Worm (Caenorhabditis elegans) whole organism, midembryonic: ENCODE results near the gene nhr-72.

Experiments
- T22C8.4 ChIP-seq: fragments of 200-800 bp; sonication (Bioruptor generic); IDR thresholded peaks from 2 replicates; pipeline ENCODE4 v1.3.6; 2022; ENCODE audit warnings: missing genetic modification characterization, missing compliant biosample characterization
- cog-1 ChIP-seq: sonication (generic microtip); optimal IDR thresholded peaks from 2 replicates; lab custom pipeline; 2016; ENCODE audit warnings: missing genetic modification characterization, missing compliant biosample characterization
- flt-1 ChIP-seq: fragments of 200-800 bp; sonication (Bioruptor generic); IDR thresholded peaks from 2 replicates; pipeline ENCODE4 v1.3.6; 2022; ENCODE audit warnings: missing genetic modification characterization, missing compliant biosample characterization
- klf-2 ChIP-seq: fragments of 200-800 bp; sonication (Bioruptor generic); conservative IDR thresholded peaks from 2 replicates; pipeline ENCODE4 v1.3.6; 2022; ENCODE audit warnings: missing genetic modification reagents, missing genetic modification characterization, missing compliant biosample characterization
- med-1 ChIP-seq: sonication (generic microtip); optimal IDR thresholded peaks from 2 replicates; lab custom pipeline; 2017; ENCODE audit warnings: missing genetic modification characterization, mild to moderate bottlenecking, missing compliant biosample characterization, antibody characterized with exemption, missing genetic modification reagents; ENCODE audit not compliant: insufficient read depth
- ref-1 ChIP-seq: fragments of 200-800 bp; sonication (Bioruptor generic); conservative IDR thresholded peaks from 2 replicates; pipeline ENCODE4 v1.3.6; 2022; ENCODE audit warnings: missing genetic modification reagents, missing genetic modification characterization, missing compliant biosample characterization
- tab-1 ChIP-seq: fragments of 200-800 bp; sonication (Bioruptor generic); IDR thresholded peaks from 2 replicates; pipeline ENCODE4 v1.3.6; 2022; ENCODE audit warnings: missing genetic modification characterization, missing compliant biosample characterization
- ztf-23 ChIP-seq: fragments of 200-800 bp; sonication (Bioruptor generic); IDR thresholded peaks from 2 replicates; pipeline ENCODE4 v1.3.6; 2022; ENCODE audit warnings: missing genetic modification reagents, missing genetic modification characterization, missing compliant biosample characterization
- ztf-29 ChIP-seq: fragments of 200-800 bp; sonication (Bioruptor generic); IDR thresholded peaks from 2 replicates; pipeline ENCODE4 v1.3.6; 2022; ENCODE audit warnings: missing genetic modification reagents, missing genetic modification characterization, missing compliant biosample characterization

nhr-72 gene

ce11 chrII:3877127-3877526 lies 26.6 kb upstream of the nhr-72 start, which contains the start of gene nep-3:
nep-3 (minus strand) TSS chrII:3877227.
- TF ChIP-seq ztf-29 (GFP tag; lab: Robert Waterston, UW) (no peak), cog-1 (tag; lab: Kevin White, UChicago) (no peak)

- TF ChIP-seq flt-1 (GFP tag; lab: Robert Waterston, UW) (no peak), ref-1 (no peak), med-1 (GFP tag; lab: Kevin White, UChicago) (no peak), cog-1 (tag; lab: Kevin White, UChicago) (no peak), ztf-29 (GFP tag; lab: Robert Waterston, UW) (no peak)
Measured at ce11 chrII:3869601-3870000, 19.0 kb upstream of the nhr-72 start, which contains the start of gene oac-10. oac-10 (plus strand) TSS chrII:3869901.

- TF ChIP-seq tab-1 (GFP tag; lab: Robert Waterston, UW) (no peak), med-1 (GFP tag; lab: Kevin White, UChicago) (no peak), flt-1 (GFP tag; lab: Robert Waterston, UW) (no peak), T22C8.4 (GFP tag; lab: Robert Waterston, UW) (no peak), ref-1 (no peak), ztf-23 (GFP tag; lab: Robert Waterston, UW) (no peak), ztf-29 (GFP tag; lab: Robert Waterston, UW) (no peak), klf-2 (GFP tag; lab: Robert Waterston, UW) (no peak), cog-1 (tag; lab: Kevin White, UChicago) (no peak)
Measured at ce11 chrII:3864652-3865051, 14.1 kb upstream of the nhr-72 start, which contains the start of gene nhr-261. nhr-261 (minus strand) TSS chrII:3864752.

ce11 chrII:3862053-3862452 lies 11.5 kb upstream of the nhr-72 start:
- TF ChIP-seq flt-1 (GFP tag; lab: Robert Waterston, UW) (no peak), med-1 (GFP tag; lab: Kevin White, UChicago) (no peak), T22C8.4 (GFP tag; lab: Robert Waterston, UW) (no peak), ref-1 (no peak), ztf-29 (GFP tag; lab: Robert Waterston, UW) (no peak), tab-1 (GFP tag; lab: Robert Waterston, UW) (no peak), ztf-23 (GFP tag; lab: Robert Waterston, UW) (no peak), klf-2 (GFP tag; lab: Robert Waterston, UW) (no peak)

ce11 chrII:3860826-3861225 lies 10.3 kb upstream of the nhr-72 start, which contains the start of gene oac-11:
oac-11 (minus strand) TSS chrII:3860926.
- TF ChIP-seq ztf-29 (GFP tag; lab: Robert Waterston, UW): no peak
- TF ChIP-seq T22C8.4 (GFP tag; lab: Robert Waterston, UW): no peak
- no peak for TF ChIP-seq klf-2 (GFP tag; lab: Robert Waterston, UW)
- TF ChIP-seq cog-1 (tag; lab: Kevin White, UChicago): no peak
- TF ChIP-seq ref-1: no peak
- TF ChIP-seq med-1 (GFP tag; lab: Kevin White, UChicago): no peak
- TF ChIP-seq tab-1 (GFP tag; lab: Robert Waterston, UW): no peak
- TF ChIP-seq ztf-23 (GFP tag; lab: Robert Waterston, UW): no peak
- no peak for TF ChIP-seq flt-1 (GFP tag; lab: Robert Waterston, UW)

ce11 chrII:3852654-3853053 lies 2.1 kb upstream of the nhr-72 start, which contains the start of gene nhr-257:
nhr-257 (plus strand) TSS chrII:3852954.
- no peak for TF ChIP-seq tab-1 (GFP tag; lab: Robert Waterston, UW)
- no peak for TF ChIP-seq ref-1
- no peak for TF ChIP-seq med-1 (GFP tag; lab: Kevin White, UChicago)
- no peak for TF ChIP-seq cog-1 (tag; lab: Kevin White, UChicago)
- no peak for TF ChIP-seq ztf-23 (GFP tag; lab: Robert Waterston, UW)
- TF ChIP-seq ztf-29 (GFP tag; lab: Robert Waterston, UW): no peak

- TF ChIP-seq klf-2 (GFP tag; lab: Robert Waterston, UW) (no peak), med-1 (GFP tag; lab: Kevin White, UChicago) (no peak), ztf-29 (GFP tag; lab: Robert Waterston, UW) (no peak), flt-1 (GFP tag; lab: Robert Waterston, UW) (no peak), ztf-23 (GFP tag; lab: Robert Waterston, UW) (no peak), tab-1 (GFP tag; lab: Robert Waterston, UW) (no peak), cog-1 (tag; lab: Kevin White, UChicago) (no peak), ref-1 (no peak), T22C8.4 (GFP tag; lab: Robert Waterston, UW) (no peak)
Measured at ce11 chrII:3846028-3846427, 4.5 kb downstream of the nhr-72 start, which contains the start of gene C17A2.2. C17A2.2 (plus strand) TSS chrII:3846328.

ce11 chrII:3843305-3843704 lies 7.2 kb downstream of the nhr-72 start, which contains the start of the genes C17A2.7 and C17A2.3:
C17A2.7 (minus strand) TSS chrII:3843405.
C17A2.3 (plus strand) TSS chrII:3843609.
- no peak for TF ChIP-seq tab-1 (GFP tag; lab: Robert Waterston, UW)
- no peak for TF ChIP-seq klf-2 (GFP tag; lab: Robert Waterston, UW)
- TF ChIP-seq med-1 (GFP tag; lab: Kevin White, UChicago): no peak
- TF ChIP-seq flt-1 (GFP tag; lab: Robert Waterston, UW): no peak
- no peak for TF ChIP-seq T22C8.4 (GFP tag; lab: Robert Waterston, UW)
- TF ChIP-seq ztf-23 (GFP tag; lab: Robert Waterston, UW): no peak
- TF ChIP-seq ztf-29 (GFP tag; lab: Robert Waterston, UW): no peak
- no peak for TF ChIP-seq cog-1 (tag; lab: Kevin White, UChicago)
- TF ChIP-seq ref-1: no peak

- TF ChIP-seq ztf-23 (GFP tag; lab: Robert Waterston, UW) (no peak), ztf-29 (GFP tag; lab: Robert Waterston, UW) (no peak), cog-1 (tag; lab: Kevin White, UChicago) (no peak), T22C8.4 (GFP tag; lab: Robert Waterston, UW) (no peak), med-1 (GFP tag; lab: Kevin White, UChicago) (no peak), ref-1 (no peak), tab-1 (GFP tag; lab: Robert Waterston, UW) (no peak), flt-1 (GFP tag; lab: Robert Waterston, UW) (no peak), klf-2 (GFP tag; lab: Robert Waterston, UW) (no peak)
Measured at ce11 chrII:3839562-3839961, 11.0 kb downstream of the nhr-72 start, which contains the start of gene C17A2.4. C17A2.4 (plus strand) TSS chrII:3839862.
